Fruit fly (Drosophila melanogaster): ENCODE data around the gene pll.

DNA sequence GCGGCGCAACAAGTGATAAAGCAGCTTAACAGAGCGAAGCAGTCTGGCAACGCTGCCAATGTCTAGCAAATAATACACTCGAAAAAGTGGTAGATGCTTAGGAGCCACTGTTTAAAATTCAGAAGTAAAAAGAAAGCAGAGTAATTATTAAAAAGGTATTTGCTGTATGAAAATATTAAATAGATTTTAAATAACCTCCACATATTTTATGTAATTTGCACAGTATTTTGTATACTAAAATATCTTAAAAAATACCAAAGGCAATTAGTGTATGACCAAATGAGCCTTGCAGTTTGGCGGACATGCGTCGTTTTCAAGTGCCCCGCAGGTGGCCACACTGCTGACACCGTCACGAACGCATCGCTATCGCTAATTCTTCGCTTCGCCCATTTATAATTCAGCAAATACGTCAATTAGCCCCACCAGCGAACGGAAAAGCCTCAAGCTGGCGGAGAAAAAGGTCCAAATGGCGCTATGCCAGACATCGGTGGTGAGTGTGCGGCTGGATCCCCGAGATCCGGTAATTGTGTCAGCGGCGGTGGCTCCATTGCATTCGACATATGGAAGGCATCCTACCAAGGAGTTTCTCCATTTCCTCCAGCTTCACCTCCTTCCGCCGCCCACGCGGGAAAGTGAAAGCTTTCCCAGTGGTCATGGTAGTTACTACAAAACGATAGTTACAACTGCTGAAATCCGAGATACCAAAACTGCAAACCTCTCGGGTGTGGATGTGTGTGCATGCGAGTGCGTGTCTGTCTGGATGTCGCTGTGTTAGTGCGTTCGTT lies at the start of gene pll:
- no peak for TF ChIP-seq psq (optimal IDR thresholded peaks at IDR 0.05)
- TF ChIP-seq Dll (optimal IDR thresholded peaks at IDR 0.05): no peak
- TF ChIP-seq usp (GFP tag; optimal IDR thresholded peaks at IDR 0.05): no peak
- no peak for TF ChIP-seq pan (optimal IDR thresholded peaks at IDR 0.05)
- TF ChIP-seq CG8478 (optimal IDR thresholded peaks at IDR 0.05): no peak
- TF ChIP-seq EcR (GFP tag; optimal IDR thresholded peaks at IDR 0.05): no peak

Data from whole organism.